Fruit fly (Drosophila melanogaster) Kc167 (cell line): Measurements from ENCODE around the gene Ttc19.

Experiments
- Sin3A ChIP-seq: fragments of >200 bp; optimal IDR thresholded peaks from 2 replicates; lab custom pipeline; 2018; ENCODE audit warnings: missing external identifiers
- h ChIP-seq: fragments of >200 bp; optimal IDR thresholded peaks from 3 replicates; lab custom pipeline; 2018; ENCODE audit warnings: missing external identifiers
- ttk ChIP-seq: sonication (Bioruptor generic); optimal IDR thresholded peaks from 2 replicates; lab custom pipeline; 2017; ENCODE audit warnings: missing external identifiers

DNA sequence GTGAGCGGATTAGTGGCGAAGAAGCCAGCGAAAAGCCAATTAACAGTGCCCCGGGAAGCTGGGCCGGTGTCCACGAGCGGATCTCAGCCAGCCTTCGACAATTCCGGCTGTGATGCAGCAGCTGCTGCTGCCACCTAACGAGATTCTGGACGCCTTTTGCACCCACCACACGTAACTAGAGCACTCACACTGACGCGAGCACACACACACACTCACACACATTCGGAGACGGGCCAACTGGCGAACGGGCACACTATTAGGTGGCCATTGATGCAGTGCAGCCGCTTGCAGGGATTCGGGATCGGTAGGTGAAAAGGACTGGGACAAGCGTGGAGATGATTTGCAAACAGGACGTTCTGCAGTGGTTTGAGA lies 9.6 kb upstream of the Ttc19 start:
- TF ChIP-seq h (lab: Kevin White, UChicago) (no peak), ttk (lab: Kevin White, UChicago) (no peak), Sin3A (no peak)
